Worm (Caenorhabditis elegans): Measurements from ENCODE around the gene F31E3.6.

- TF ChIP-seq unc-42 (tag; optimal IDR thresholded peaks at IDR 0.05) (no peak), unc-3 (GFP tag; conservative IDR thresholded peaks at IDR 0.05) (no peak), unc-3 (tag; optimal IDR thresholded peaks at IDR 0.05) (no peak), elt-2 (tag; optimal IDR thresholded peaks at IDR 0.05) (no peak), ceh-2 (tag; optimal IDR thresholded peaks at IDR 0.05) (no peak), hlh-30 (tag; optimal IDR thresholded peaks at IDR 0.05; ENCODE audit: insufficient read depth) (no peak), unc-55 (GFP tag; optimal IDR thresholded peaks at IDR 0.05) (no peak)
These were observed 44.0 kb downstream of the F31E3.6 start for ce11 chrIII:7025839-7026238.

All from whole organism, late embryonic.